Fruit fly (Drosophila melanogaster) whole organism, embryonic: ENCODE measurements around the gene phol.
A peak's percentile ranks its signal among the peaks of the same experiment; 100 is the strongest.

Experiments
- Aef1 ChIP-seq: fragments of 200-800 bp; sonication (Bioruptor generic); IDR thresholded peaks from 3 replicates; pipeline ENCODE4 v1.3.6; 2022; ENCODE audit warnings: missing biosample characterization, missing genetic modification characterization
- B-H1 ChIP-seq: fragments of 200-800 bp; sonication (Bioruptor generic); IDR thresholded peaks from 3 replicates; pipeline ENCODE4 v1.3.6; 2022; ENCODE audit warnings: missing biosample characterization, missing genetic modification characterization
- CG10321 ChIP-seq: fragments of 200-800 bp; sonication (Bioruptor generic); IDR thresholded peaks from 2 replicates; pipeline ENCODE4 v1.3.6; 2022; ENCODE audit warnings: missing biosample characterization, missing genetic modification characterization
- CG10366 ChIP-seq: fragments of 200-800 bp; sonication (Bioruptor generic); IDR thresholded peaks from 2 replicates; pipeline ENCODE4 v1.3.6; 2022; ENCODE audit warnings: missing biosample characterization, missing genetic modification characterization
- CG10979 ChIP-seq: fragments of 200-800 bp; sonication (Bioruptor generic); optimal IDR thresholded peaks from 2 replicates; lab custom pipeline; 2018; ENCODE audit warnings: missing biosample characterization, mild to moderate bottlenecking, missing genetic modification characterization, moderate library complexity
- CG13424 ChIP-seq: fragments of 200-800 bp; sonication (Bioruptor generic); optimal IDR thresholded peaks from 2 replicates; lab custom pipeline; 2019; ENCODE audit warnings: missing biosample characterization, mild to moderate bottlenecking, missing genetic modification characterization, moderate library complexity
- CG13775 ChIP-seq: fragments of 200-800 bp; sonication (Bioruptor generic); optimal IDR thresholded peaks from 3 replicates; lab custom pipeline; 2017; ENCODE audit warnings: missing biosample characterization, mild to moderate bottlenecking, missing genetic modification characterization
- CG14050 ChIP-seq: fragments of 200-800 bp; sonication (Bioruptor generic); IDR thresholded peaks from 3 replicates; pipeline ENCODE4 v1.3.6; 2022; ENCODE audit warnings: missing biosample characterization, missing genetic modification characterization
- CG1529 ChIP-seq: fragments of 200-800 bp; sonication (Bioruptor generic); optimal IDR thresholded peaks from 3 replicates; lab custom pipeline; 2018; ENCODE audit warnings: missing biosample characterization, missing genetic modification characterization
- CG16813 ChIP-seq: fragments of 200-800 bp; sonication (Bioruptor generic); IDR thresholded peaks from 3 replicates; pipeline ENCODE4 v1.3.6; 2022; ENCODE audit warnings: missing biosample characterization, missing genetic modification characterization; ENCODE audit not compliant: partially characterized antibody
- CG31365 ChIP-seq: fragments of 200-800 bp; sonication (Bioruptor generic); optimal IDR thresholded peaks from 2 replicates; lab custom pipeline; 2018; ENCODE audit warnings: missing biosample characterization, mild to moderate bottlenecking, missing genetic modification characterization
- CG32532 ChIP-seq: fragments of 200-800 bp; sonication (Bioruptor generic); IDR thresholded peaks from 2 replicates; pipeline ENCODE4 v1.3.6; 2022; ENCODE audit warnings: missing biosample characterization, missing genetic modification characterization
- CG3281 ChIP-seq: fragments of 200-800 bp; sonication (Bioruptor generic); optimal IDR thresholded peaks from 3 replicates; lab custom pipeline; 2017; ENCODE audit warnings: missing biosample characterization, mild to moderate bottlenecking, missing genetic modification characterization
- CG4360 ChIP-seq: fragments of 200-800 bp; sonication (Bioruptor generic); IDR thresholded peaks from 2 replicates; pipeline ENCODE4 v1.3.6; 2022; ENCODE audit warnings: missing biosample characterization, missing genetic modification characterization
- CG7357 ChIP-seq: fragments of 200-800 bp; sonication (Bioruptor generic); IDR thresholded peaks from 3 replicates; pipeline ENCODE4 v1.3.6; 2022; ENCODE audit warnings: missing biosample characterization, missing genetic modification characterization
- CG8089 ChIP-seq: fragments of 200-800 bp; sonication (Bioruptor generic); optimal IDR thresholded peaks from 3 replicates; lab custom pipeline; 2016; ENCODE audit warnings: missing biosample characterization, missing genetic modification characterization
- CG8765 ChIP-seq: fragments of 200-800 bp; sonication (Bioruptor generic); IDR thresholded peaks from 2 replicates; pipeline ENCODE4 v1.3.6; 2022; ENCODE audit warnings: missing biosample characterization, missing genetic modification characterization
- Dll ChIP-seq: fragments of 200-800 bp; sonication (Bioruptor generic); IDR thresholded peaks from 4 replicates; pipeline ENCODE4 v1.3.6; 2022; ENCODE audit warnings: missing biosample characterization, missing genetic modification characterization; ENCODE audit not compliant: partially characterized antibody
- Doc3 ChIP-seq: fragments of 200-800 bp; sonication (Bioruptor generic); IDR thresholded peaks from 3 replicates; pipeline ENCODE4 v1.3.6; 2022; ENCODE audit warnings: missing biosample characterization, missing genetic modification characterization; ENCODE audit not compliant: partially characterized antibody
- Drgx ChIP-seq: fragments of 200-800 bp; sonication (Bioruptor generic); IDR thresholded peaks from 2 replicates; pipeline ENCODE4 v1.3.6; 2022; ENCODE audit warnings: missing biosample characterization, missing genetic modification characterization
- Gsc ChIP-seq: fragments of 200-800 bp; sonication (Bioruptor generic); IDR thresholded peaks from 2 replicates; pipeline ENCODE4 v1.3.6; 2022; ENCODE audit warnings: missing biosample characterization, missing genetic modification characterization
- HLH3B ChIP-seq: fragments of 200-800 bp; sonication (Bioruptor generic); IDR thresholded peaks from 2 replicates; pipeline ENCODE4 v1.3.6; 2022; ENCODE audit warnings: missing biosample characterization, missing genetic modification characterization
- Hsf ChIP-seq: fragments of 200-800 bp; sonication (Bioruptor generic); optimal IDR thresholded peaks from 3 replicates; lab custom pipeline; 2016; ENCODE audit warnings: missing biosample characterization, missing genetic modification characterization
- Jarid2 ChIP-seq: fragments of 200-800 bp; sonication (Bioruptor generic); optimal IDR thresholded peaks from 3 replicates; lab custom pipeline; 2017; ENCODE audit warnings: mild to moderate bottlenecking, missing biosample characterization, missing genetic modification reagents, missing genetic modification characterization
- Max ChIP-seq: fragments of 200-800 bp; sonication (Bioruptor generic); optimal IDR thresholded peaks from 2 replicates; lab custom pipeline; 2016; ENCODE audit warnings: missing biosample characterization, mild to moderate bottlenecking, missing genetic modification characterization
- NC2β ChIP-seq: fragments of 200-800 bp; sonication (Bioruptor generic); optimal IDR thresholded peaks from 2 replicates; lab custom pipeline; 2016; ENCODE audit warnings: missing biosample characterization, missing genetic modification characterization
- NFAT ChIP-seq: fragments of 200-800 bp; sonication (Bioruptor generic); IDR thresholded peaks from 2 replicates; pipeline ENCODE4 v1.3.6; 2022; ENCODE audit warnings: missing biosample characterization, missing genetic modification characterization
- al ChIP-seq: fragments of 200-800 bp; sonication (Bioruptor generic); IDR thresholded peaks from 2 replicates; pipeline ENCODE4 v1.3.6; 2022; ENCODE audit warnings: missing biosample characterization, missing genetic modification characterization
- ara ChIP-seq: fragments of 200-800 bp; sonication (Bioruptor generic); IDR thresholded peaks from 2 replicates; pipeline ENCODE4 v1.3.6; 2022; ENCODE audit warnings: missing biosample characterization, missing genetic modification characterization
- chm ChIP-seq: fragments of 200-800 bp; sonication (Bioruptor generic); IDR thresholded peaks from 2 replicates; pipeline ENCODE4 v1.3.6; 2022; ENCODE audit warnings: missing biosample characterization, missing genetic modification characterization
- ci ChIP-seq: fragments of 200-800 bp; sonication (Bioruptor generic); IDR thresholded peaks from 3 replicates; pipeline ENCODE4 v1.3.6; 2022; ENCODE audit warnings: missing biosample characterization, missing genetic modification characterization
- croc ChIP-seq: fragments of 200-800 bp; sonication (Bioruptor generic); conservative IDR thresholded peaks from 3 replicates; pipeline ENCODE4 v1.3.6; 2022; ENCODE audit warnings: missing biosample characterization, missing genetic modification characterization
- cwo ChIP-seq: fragments of 200-800 bp; sonication (Bioruptor generic); optimal IDR thresholded peaks from 3 replicates; lab custom pipeline; 2017; ENCODE audit warnings: missing biosample characterization, missing genetic modification characterization, mild to moderate bottlenecking, moderate library complexity, missing genetic modification reagents
- gcm2 ChIP-seq: fragments of 200-800 bp; sonication (Bioruptor generic); optimal IDR thresholded peaks from 2 replicates; lab custom pipeline; 2016; ENCODE audit warnings: missing biosample characterization, missing genetic modification characterization
- gem ChIP-seq: fragments of 200-800 bp; sonication (Bioruptor generic); optimal IDR thresholded peaks from 2 replicates; lab custom pipeline; 2019; ENCODE audit warnings: missing biosample characterization, mild to moderate bottlenecking, missing genetic modification characterization, moderate library complexity
- gfzf ChIP-seq: fragments of 200-800 bp; sonication (Bioruptor generic); optimal IDR thresholded peaks from 2 replicates; lab custom pipeline; 2016; ENCODE audit warnings: missing biosample characterization, mild to moderate bottlenecking, missing genetic modification characterization, moderate library complexity
- mirr ChIP-seq: fragments of 200-800 bp; sonication (Bioruptor generic); optimal IDR thresholded peaks from 3 replicates; lab custom pipeline; 2018; ENCODE audit warnings: missing biosample characterization, mild to moderate bottlenecking, missing genetic modification characterization
- otp ChIP-seq: fragments of 200-800 bp; sonication (Bioruptor generic); IDR thresholded peaks from 3 replicates; pipeline ENCODE4, ENCODE4 v1.3.6; 2022; ENCODE audit warnings: missing biosample characterization, missing genetic modification characterization
- pita ChIP-seq: fragments of 200-800 bp; sonication (Bioruptor generic); optimal IDR thresholded peaks from 2 replicates; lab custom pipeline; 2017; ENCODE audit warnings: missing biosample characterization, mild to moderate bottlenecking, missing genetic modification characterization
- pnt ChIP-seq: fragments of 200-800 bp; sonication (Bioruptor generic); optimal IDR thresholded peaks from 3 replicates; lab custom pipeline; 2016; ENCODE audit warnings: missing biosample characterization, missing genetic modification characterization
- ro ChIP-seq: fragments of 200-800 bp; sonication (Bioruptor generic); IDR thresholded peaks from 2 replicates; pipeline ENCODE4 v1.3.6; 2022; ENCODE audit warnings: missing biosample characterization, missing genetic modification characterization
- run ChIP-seq: fragments of 200-800 bp; sonication (Bioruptor generic); optimal IDR thresholded peaks from 3 replicates; lab custom pipeline; 2018; ENCODE audit warnings: missing biosample characterization, mild to moderate bottlenecking, missing genetic modification characterization
- sens-2 ChIP-seq: fragments of 200-800 bp; sonication (Bioruptor generic); IDR thresholded peaks from 2 replicates; pipeline ENCODE4 v1.3.6; 2022; ENCODE audit warnings: missing biosample characterization, missing genetic modification characterization
- seq ChIP-seq: fragments of 200-800 bp; sonication (Bioruptor generic); IDR thresholded peaks from 2 replicates; pipeline ENCODE4 v1.3.6; 2022; ENCODE audit warnings: missing biosample characterization, missing genetic modification characterization
- sisA ChIP-seq: fragments of 200-800 bp; sonication (Bioruptor generic); IDR thresholded peaks from 2 replicates; pipeline ENCODE4 v1.3.6; 2022; ENCODE audit warnings: missing biosample characterization, missing genetic modification characterization
- twi ChIP-seq: fragments of 200-800 bp; optimal IDR thresholded peaks from 2 replicates; lab custom pipeline; 2019; ENCODE audit warnings: missing biosample characterization, mild to moderate bottlenecking, missing genetic modification characterization, moderate library complexity
- vfl ChIP-seq: fragments of 200-800 bp; sonication (Bioruptor generic); optimal IDR thresholded peaks from 2 replicates; lab custom pipeline; 2016; ENCODE audit warnings: missing biosample characterization, missing genetic modification characterization
- wdn ChIP-seq: fragments of 200-800 bp; sonication (Bioruptor generic); IDR thresholded peaks from 2 replicates; pipeline ENCODE4 v1.3.6; 2022; ENCODE audit warnings: missing biosample characterization, missing genetic modification characterization
- zf30C ChIP-seq: fragments of 200-800 bp; sonication (Bioruptor generic); optimal IDR thresholded peaks from 3 replicates; lab custom pipeline; 2018; ENCODE audit warnings: missing biosample characterization, mild to moderate bottlenecking, missing genetic modification characterization
- zfh1 ChIP-seq: fragments of 200-800 bp; sonication (Bioruptor generic); IDR thresholded peaks from 3 replicates; pipeline ENCODE4 v1.3.6; 2022; ENCODE audit warnings: missing biosample characterization, missing genetic modification characterization

Gene phol

DNA sequence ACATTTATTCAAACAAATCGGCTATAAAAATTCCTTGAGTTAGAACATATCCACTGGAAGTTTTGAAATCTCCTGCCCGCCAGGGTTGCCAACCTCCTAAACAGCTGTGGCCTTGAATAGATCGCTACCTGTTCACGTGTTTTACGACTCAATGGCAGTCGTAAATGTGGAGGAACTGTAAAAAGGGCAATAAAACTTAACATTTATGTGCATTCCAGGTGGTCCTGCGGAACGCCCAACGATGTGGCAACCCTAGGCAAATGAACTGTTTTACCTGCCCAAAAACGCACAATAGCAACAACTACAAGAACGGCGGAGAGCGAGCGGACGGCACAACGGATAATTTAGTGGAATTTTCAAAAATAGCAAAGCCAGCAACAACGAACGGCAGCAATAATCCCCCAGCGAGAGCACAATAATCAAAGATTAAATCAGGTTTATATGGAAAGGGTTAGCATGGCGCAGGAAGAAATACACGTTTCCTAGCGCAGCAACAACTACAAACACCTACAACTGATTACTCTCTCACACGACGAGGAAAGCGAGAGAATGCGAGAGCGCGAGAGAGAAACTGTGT, 5.7 kb upstream of the phol start (continued):
- TF ChIP-seq Hsf (peak; percentile 29), seq (GFP tag; lab: Robert Waterston, UW) (0 out of 2 replicates have a peak, but pooled peaks have one; percentile 9), Aef1 (GFP tag; lab: Robert Waterston, UW) (0 out of 3 replicates have a peak, but pooled peaks have one; percentile 9), sisA (GFP tag; lab: Robert Waterston, UW) (peak; percentile 41), vfl (GFP tag; lab: Kevin White, UChicago) (peak; percentile 29), wdn (GFP tag; lab: Robert Waterston, UW) (peak; percentile 54; the same call in 1 of the 2 replicates), CG10366 (peak; percentile 44; the same call in 1 of the 2 replicates), pnt (GFP tag; lab: Kevin White, UChicago) (no peak), CG8089 (GFP tag; lab: Kevin White, UChicago) (no peak), sens-2 (GFP tag; lab: Robert Waterston, UW) (peak; percentile 59), B-H1 (GFP tag; lab: Robert Waterston, UW) (peak; percentile 18; the same call in 2 of the 3 replicates), Dll (GFP tag; lab: Robert Waterston, UW) (no peak), ro (GFP tag; lab: Robert Waterston, UW) (no peak), CG10979 (tag; lab: Kevin White, UChicago) (no peak), CG31365 (tag; lab: Kevin White, UChicago) (no peak), NFAT (GFP tag; lab: Robert Waterston, UW) (peak; percentile 47), CG4360 (GFP tag; lab: Robert Waterston, UW) (peak; percentile 66), CG32532 (GFP tag; lab: Robert Waterston, UW) (peak; percentile 62), ci (GFP tag; lab: Robert Waterston, UW) (peak; percentile 73; the same call in 2 of the 3 replicates), otp (GFP tag; lab: Robert Waterston, UW) (peak; percentile 42; the same call in 2 of the 3 replicates), CG3281 (GFP tag; lab: Kevin White, UChicago) (peak; percentile 53), zf30C (GFP tag; lab: Kevin White, UChicago) (no peak), gcm2 (no peak), CG8765 (GFP tag; lab: Robert Waterston, UW) (0 out of 2 replicates have a peak, but pooled peaks have one; percentile 21), twi (tag; lab: Kevin White, UChicago) (peak; percentile 11), mirr (GFP tag; lab: Kevin White, UChicago) (no peak), run (no peak), CG13424 (tag; lab: Kevin White, UChicago) (no peak), pita (GFP tag; lab: Kevin White, UChicago) (no peak), HLH3B (GFP tag; lab: Robert Waterston, UW) (no peak), gfzf (GFP tag; lab: Kevin White, UChicago) (no peak), Drgx (GFP tag; lab: Robert Waterston, UW) (peak; percentile 15; the same call in 1 of the 2 replicates), chm (GFP tag; lab: Robert Waterston, UW) (no peak), Max (GFP tag; lab: Kevin White, UChicago) (no peak), Doc3 (no peak), zfh1 (GFP tag; lab: Robert Waterston, UW) (0 out of 3 replicates have a peak, but pooled peaks have one; percentile 51), CG13775 (no peak), Gsc (GFP tag; lab: Robert Waterston, UW) (0 out of 2 replicates have a peak, but pooled peaks have one; percentile 27), CG1529 (GFP tag; lab: Kevin White, UChicago) (no peak), CG14050 (GFP tag; lab: Robert Waterston, UW) (no peak), CG7357 (peak; percentile 10; the same call in 1 of the 3 replicates), al (GFP tag; lab: Robert Waterston, UW) (0 out of 2 replicates have a peak, but pooled peaks have one; percentile 20), CG10321 (GFP tag; lab: Robert Waterston, UW) (no peak), gem (tag; lab: Kevin White, UChicago) (peak; percentile 18), ara (peak; percentile 66; the same call in 1 of the 2 replicates), NC2β (peak; percentile 1), cwo (GFP tag; lab: Kevin White, UChicago) (no peak), croc (no peak), Jarid2 (GFP tag; lab: Kevin White, UChicago) (peak; percentile 10), CG16813 (GFP tag; lab: Robert Waterston, UW) (no peak)
